Worm (Caenorhabditis elegans): ENCODE data around the gene F38H4.5.

F38H4.5 gene

DNA sequence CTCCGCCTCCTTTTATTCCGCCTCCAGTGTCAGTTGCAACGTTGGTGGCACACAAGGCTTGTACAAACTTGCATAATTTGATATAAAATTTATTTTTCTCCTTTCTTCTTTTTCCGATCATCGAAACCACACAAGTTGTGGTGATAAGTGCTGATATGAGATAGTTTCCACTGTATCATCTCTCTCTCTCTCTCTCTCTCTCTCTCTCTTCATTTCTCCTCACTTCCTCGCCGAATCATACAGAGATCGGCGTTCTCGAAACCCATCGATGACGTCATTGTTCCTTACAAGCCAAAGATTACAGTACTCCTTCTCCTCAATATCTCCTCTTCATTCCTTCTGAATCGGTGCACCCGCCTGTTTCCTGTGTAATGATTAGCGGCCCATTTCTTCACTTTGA lies 47.4 kb downstream of the F38H4.5 start, which contains the start of gene nhr-43:
Gene nhr-43 (plus strand): TSS at position 233 of the 400 bp plus-strand sequence.
- TF ChIP-seq atf-7 (tag; optimal IDR thresholded peaks at IDR 0.05) (peak; percentile 29), ztf-26 (tag; optimal IDR thresholded peaks at IDR 0.05) (peak; percentile 6), somi-1 (GFP tag; optimal IDR thresholded peaks at IDR 0.05) (peak; percentile 44), nhr-120 (GFP tag; IDR thresholded peaks at IDR 0.05) (no peak)

DNA sequence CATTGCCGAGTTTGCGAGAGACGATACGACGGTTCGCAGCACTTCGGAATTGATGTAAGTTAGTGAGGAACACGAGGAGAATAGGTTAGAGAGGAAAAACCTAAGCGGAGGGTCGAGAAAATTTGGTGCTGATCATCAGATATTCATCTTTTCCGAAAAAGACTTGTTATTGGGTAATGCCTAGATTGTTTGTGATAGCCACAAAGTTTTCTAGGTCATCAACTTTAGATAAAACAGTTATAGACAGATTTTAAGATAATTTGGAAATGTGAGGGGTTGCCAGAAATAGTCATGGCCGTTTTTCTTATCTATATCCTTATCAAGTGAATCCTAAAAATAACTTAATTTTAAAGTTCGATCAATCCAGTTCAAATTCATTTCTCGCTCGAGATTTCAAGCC lies 48.4 kb downstream of the F38H4.5 start:
- TF ChIP-seq madf-10 (tag; optimal IDR thresholded peaks at IDR 0.05) (no peak), ztf-25 (GFP tag; IDR thresholded peaks at IDR 0.05) (no peak), ceh-40 (GFP tag; IDR thresholded peaks at IDR 0.05) (no peak), lin-40 (tag; optimal IDR thresholded peaks at IDR 0.05) (no peak), ceh-79 (tag; optimal IDR thresholded peaks at IDR 0.05) (no peak), F33H1.4 (GFP tag; IDR thresholded peaks at IDR 0.05) (no peak), ccch-3 (GFP tag; optimal IDR thresholded peaks at IDR 0.05) (no peak), aptf-2 (GFP tag; conservative IDR thresholded peaks at IDR 0.05) (no peak), T26A5.8 (tag; optimal IDR thresholded peaks at IDR 0.05) (no peak), gei-17 (GFP tag; optimal IDR thresholded peaks at IDR 0.05) (no peak), ztf-28 (GFP tag; IDR thresholded peaks at IDR 0.05) (no peak)

DNA sequence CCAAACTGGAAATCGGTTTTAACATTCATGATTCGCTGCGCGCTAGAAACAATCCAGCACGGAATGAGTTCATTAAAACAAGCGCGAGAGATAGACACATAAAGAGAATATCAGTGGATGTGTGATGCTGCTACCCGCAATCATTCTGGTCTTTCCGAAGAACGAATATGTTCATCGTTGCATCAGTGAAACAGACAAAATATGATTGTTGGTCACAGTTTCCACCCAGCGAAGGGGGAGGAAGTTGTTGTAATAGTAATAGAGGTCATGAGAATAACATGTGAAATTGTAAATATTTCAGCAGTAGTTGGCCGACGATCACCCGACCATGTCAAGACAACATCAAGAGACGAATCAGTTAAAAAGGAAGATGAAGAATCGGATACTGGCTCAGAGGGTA lies 49.2 kb downstream of the F38H4.5 start:
- TF ChIP-seq ztf-22 (GFP tag; optimal IDR thresholded peaks at IDR 0.05) (no peak), ztf-26 (tag; optimal IDR thresholded peaks at IDR 0.05) (peak; percentile 30)

Measured in whole organism, young adult.